Worm (Caenorhabditis elegans): ENCODE measurements around the gene nos-2.

Gene nos-2

DNA sequence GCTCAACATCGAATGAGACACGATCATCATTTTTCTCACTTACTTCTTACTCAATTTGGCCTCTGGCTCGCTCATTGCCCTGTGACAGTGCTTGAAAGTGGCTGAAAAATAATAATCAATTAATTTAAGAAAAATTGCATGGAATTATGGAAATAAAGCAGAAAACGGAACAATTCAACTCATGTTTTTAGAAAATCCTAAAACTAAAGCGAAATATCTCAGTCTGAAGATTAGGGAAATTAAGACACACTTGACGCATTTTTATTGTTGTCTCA lies 6.8 kb downstream of the nos-2 start, which contains the start of gene kars-1:
kars-1 (minus strand) TSS at position 101 of the 275 bp plus-strand sequence.
- TF ChIP-seq nhr-12 (tag; optimal IDR thresholded peaks at IDR 0.05) = no peak
- TF ChIP-seq zag-1 (tag; optimal IDR thresholded peaks at IDR 0.05) = no peak
- TF ChIP-seq snpc-4 (tag; optimal IDR thresholded peaks at IDR 0.05) = no peak
- no peak for TF ChIP-seq lin-13 (GFP tag; optimal IDR thresholded peaks at IDR 0.05)
- TF ChIP-seq fkh-8 (tag; optimal IDR thresholded peaks at IDR 0.05) = no peak
- no peak for TF ChIP-seq nhr-19 (GFP tag; conservative IDR thresholded peaks at IDR 0.05)
- no peak for TF ChIP-seq unc-86 (tag; optimal IDR thresholded peaks at IDR 0.05)
- no peak for TF ChIP-seq pax-3 (tag; optimal IDR thresholded peaks at IDR 0.05)
- TF ChIP-seq C16A3.4 (tag; optimal IDR thresholded peaks at IDR 0.05) = no peak
- no peak for TF ChIP-seq mep-1 (tag; optimal IDR thresholded peaks at IDR 0.05)
- no peak for TF ChIP-seq efl-3 (GFP tag; optimal IDR thresholded peaks at IDR 0.05)
- no peak for TF ChIP-seq efl-1 (optimal IDR thresholded peaks at IDR 0.05)
- TF ChIP-seq efl-1 (GFP tag; optimal IDR thresholded peaks at IDR 0.05 in 1 of 2) = no peak
- no peak for TF ChIP-seq tlp-1 (tag; optimal IDR thresholded peaks at IDR 0.05)
- TF ChIP-seq nhr-20 (tag; optimal IDR thresholded peaks at IDR 0.05) = no peak
- TF ChIP-seq Y116A8C.19 (tag; optimal IDR thresholded peaks at IDR 0.05; ENCODE audit: borderline replicate concordance) = no peak
- no peak for TF ChIP-seq elt-3 (tag; optimal IDR thresholded peaks at IDR 0.05)
- TF ChIP-seq tbx-2 (tag; optimal IDR thresholded peaks at IDR 0.05) = no peak
- TF ChIP-seq aly-2 (tag; optimal IDR thresholded peaks at IDR 0.05) = no peak
- no peak for TF ChIP-seq egl-27 (tag; optimal IDR thresholded peaks at IDR 0.05)

DNA sequence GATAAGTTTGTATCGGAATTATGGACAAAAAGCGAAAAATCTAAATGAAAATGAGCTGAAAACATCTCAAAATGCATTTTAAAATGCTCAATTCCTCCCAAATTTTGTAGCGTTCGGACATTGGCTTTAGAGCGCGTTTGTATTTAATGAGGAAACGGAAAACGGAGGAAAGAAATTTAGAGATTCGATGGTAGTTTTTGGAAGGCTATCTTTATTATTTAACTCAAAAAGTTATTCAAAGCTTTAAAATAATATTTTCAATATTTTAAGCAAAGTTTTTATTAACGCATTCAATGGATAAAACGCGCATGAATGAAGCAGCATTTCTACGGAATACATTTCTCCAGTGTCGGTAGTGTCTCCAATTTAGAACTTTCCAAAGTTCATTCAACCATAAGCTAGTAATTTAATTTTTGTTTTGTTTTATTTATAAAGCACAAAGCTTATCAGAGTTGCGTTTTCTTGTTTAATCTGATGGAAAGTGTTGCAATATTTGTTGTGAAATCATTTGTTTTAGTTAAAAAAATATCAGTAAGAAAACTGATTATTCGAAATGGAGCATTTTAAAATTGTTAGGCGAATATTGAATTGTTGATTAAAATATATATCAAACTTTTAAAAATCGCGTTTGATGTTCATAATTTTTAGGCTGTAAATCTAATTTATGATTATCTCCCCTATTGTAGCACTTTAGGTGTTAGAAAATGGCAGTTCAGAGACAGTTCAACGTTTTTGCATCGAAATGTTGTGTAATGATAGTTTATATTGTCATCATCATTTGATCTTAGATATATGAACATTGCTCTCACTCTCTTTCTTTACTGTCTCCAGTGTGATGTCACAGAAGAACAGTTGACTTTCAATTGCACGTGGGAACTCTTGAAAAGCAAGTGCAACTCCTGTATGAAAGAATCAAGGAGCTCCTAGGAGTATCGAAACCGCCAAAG lies 7.4 kb downstream of the nos-2 start:
- TF ChIP-seq lin-14 (GFP tag; optimal IDR thresholded peaks at IDR 0.05) (peak; percentile 94), fkh-10 (GFP tag; optimal IDR thresholded peaks at IDR 0.05) (peak; percentile 8), pax-3 (tag; optimal IDR thresholded peaks at IDR 0.05) (peak; percentile 86), sox-4 (tag; optimal IDR thresholded peaks at IDR 0.05) (peak; percentile 75), rnt-1 (tag; optimal IDR thresholded peaks at IDR 0.05) (peak; percentile 68), nhr-84 (tag; optimal IDR thresholded peaks at IDR 0.05) (no peak), C04F5.9 (tag; optimal IDR thresholded peaks at IDR 0.05) (peak; percentile 67), tlp-1 (tag; optimal IDR thresholded peaks at IDR 0.05) (no peak), mdl-1 (tag; optimal IDR thresholded peaks at IDR 0.05) (peak in 1 of 2 experiments; percentile 17), ztf-11 (tag; optimal IDR thresholded peaks at IDR 0.05) (peak in 1 of 2 experiments; percentile 78), pqm-1 (tag; optimal IDR thresholded peaks at IDR 0.05) (no peak), unc-62 (GFP tag; optimal IDR thresholded peaks at IDR 0.05) (no peak), nhr-76 (tag; optimal IDR thresholded peaks at IDR 0.05) (no peak), ets-5 (GFP tag; IDR thresholded peaks at IDR 0.05) (no peak), mef-2 (tag; optimal IDR thresholded peaks at IDR 0.05) (no peak), ceh-63 (GFP tag; optimal IDR thresholded peaks at IDR 0.05) (no peak), unc-130 (tag; optimal IDR thresholded peaks at IDR 0.05) (peak; percentile 37), skn-1 (tag; optimal IDR thresholded peaks at IDR 0.05) (peak; percentile 77), nhr-19 (GFP tag; conservative IDR thresholded peaks at IDR 0.05) (peak; percentile 56), mep-1 (tag; optimal IDR thresholded peaks at IDR 0.05) (peak; percentile 89), nhr-237 (tag; optimal IDR thresholded peaks at IDR 0.05) (peak; percentile 58), mab-9 (GFP tag; IDR thresholded peaks at IDR 0.05) (no peak), snu-23 (GFP tag; optimal IDR thresholded peaks at IDR 0.05) (peak; percentile 79), unc-98 (GFP tag; IDR thresholded peaks at IDR 0.05) (peak; percentile 88), lin-39 (tag; optimal IDR thresholded peaks at IDR 0.05) (no peak), vab-15 (tag; optimal IDR thresholded peaks at IDR 0.05) (peak; percentile 65), unc-86 (tag; optimal IDR thresholded peaks at IDR 0.05) (peak; percentile 59), nhr-11 (tag; optimal IDR thresholded peaks at IDR 0.05) (peak; percentile 23), irx-1 (tag; optimal IDR thresholded peaks at IDR 0.05) (peak; percentile 66), nhr-20 (tag; optimal IDR thresholded peaks at IDR 0.05) (peak; percentile 79), ceh-8 (GFP tag; optimal IDR thresholded peaks at IDR 0.05) (peak; percentile 17), nhr-47 (tag; optimal IDR thresholded peaks at IDR 0.05) (peak; percentile 84), C16A3.4 (tag; optimal IDR thresholded peaks at IDR 0.05) (peak; percentile 86), ztf-4 (tag; optimal IDR thresholded peaks at IDR 0.05) (no peak), grh-1 (GFP tag; IDR thresholded peaks at IDR 0.05) (no peak), nhr-90 (tag; optimal IDR thresholded peaks at IDR 0.05; ENCODE audit: poor library complexity) (peak; percentile 80), isw-1 (GFP tag; IDR thresholded peaks at IDR 0.05) (peak; percentile 76)

Data from whole organism, L1 larva.